Worm (Caenorhabditis elegans) whole organism, L3 larva: ENCODE results near the gene lgc-8.

Experiments
- R02D3.7 ChIP-seq: fragments of 150-350 bp; optimal IDR thresholded peaks from 2 replicates; lab custom pipeline; 2014; ENCODE audit warnings: missing biosample characterization, missing genetic modification characterization
- aly-2 ChIP-seq: fragments of 150-350 bp; optimal IDR thresholded peaks from 2 replicates; lab custom pipeline; 2014; ENCODE audit warnings: missing biosample characterization, missing genetic modification characterization
- ceh-28 ChIP-seq: fragments of 150-350 bp; optimal IDR thresholded peaks from 2 replicates; lab custom pipeline; 2014; ENCODE audit warnings: missing biosample characterization, missing genetic modification reagents, missing genetic modification characterization
- elt-3 ChIP-seq, 3 experiments: fragments of 150-350 bp in 1 of 3; sonication (generic microtip) in 2 of 3; optimal IDR thresholded peaks; 2 replicates in 2 of 3; 4 replicates in 1 of 3; lab custom pipeline; 2014 to 2017; ENCODE audit warnings: missing biosample characterization in 3 of 3, missing genetic modification characterization in 3 of 3
- fkh-10 ChIP-seq: sonication (generic microtip); optimal IDR thresholded peaks from 2 replicates; lab custom pipeline; 2017; ENCODE audit warnings: missing biosample characterization, missing genetic modification reagents, missing genetic modification characterization
- fkh-2 ChIP-seq: fragments of 150-350 bp; optimal IDR thresholded peaks from 2 replicates; lab custom pipeline; 2014; ENCODE audit warnings: missing biosample characterization, missing genetic modification reagents, missing genetic modification characterization
- fos-1 ChIP-seq: fragments of 150-350 bp; optimal IDR thresholded peaks from 2 replicates; lab custom pipeline; 2014; ENCODE audit warnings: missing biosample characterization, missing genetic modification characterization
- jun-1 ChIP-seq: fragments of 150-350 bp; optimal IDR thresholded peaks from 2 replicates; lab custom pipeline; 2014; ENCODE audit warnings: missing biosample characterization, missing genetic modification reagents, missing genetic modification characterization
- lin-15B ChIP-seq: fragments of 150-350 bp; optimal IDR thresholded peaks from 2 replicates; lab custom pipeline; 2014; ENCODE audit warnings: missing biosample characterization, missing genetic modification characterization
- nhr-76 ChIP-seq: fragments of 150-350 bp; sonication (generic microtip); optimal IDR thresholded peaks from 5 replicates; lab custom pipeline; 2014; ENCODE audit warnings: missing biosample characterization, missing genetic modification characterization
- skn-1 ChIP-seq: fragments of 150-350 bp; optimal IDR thresholded peaks from 2 replicates; lab custom pipeline; 2014; ENCODE audit warnings: missing biosample characterization, missing genetic modification characterization
- unc-39 ChIP-seq: sonication (generic microtip); optimal IDR thresholded peaks from 4 replicates; lab custom pipeline; 2017; ENCODE audit warnings: missing biosample characterization, missing genetic modification characterization
- unc-62 ChIP-seq: fragments of 150-350 bp; sonication (generic microtip); optimal IDR thresholded peaks from 4 replicates; lab custom pipeline; 2014; ENCODE audit warnings: missing biosample characterization, missing genetic modification reagents, missing genetic modification characterization
- ztf-11 ChIP-seq: fragments of 150-350 bp; optimal IDR thresholded peaks from 2 replicates; lab custom pipeline; 2014; ENCODE audit warnings: missing biosample characterization, missing genetic modification characterization

DNA sequence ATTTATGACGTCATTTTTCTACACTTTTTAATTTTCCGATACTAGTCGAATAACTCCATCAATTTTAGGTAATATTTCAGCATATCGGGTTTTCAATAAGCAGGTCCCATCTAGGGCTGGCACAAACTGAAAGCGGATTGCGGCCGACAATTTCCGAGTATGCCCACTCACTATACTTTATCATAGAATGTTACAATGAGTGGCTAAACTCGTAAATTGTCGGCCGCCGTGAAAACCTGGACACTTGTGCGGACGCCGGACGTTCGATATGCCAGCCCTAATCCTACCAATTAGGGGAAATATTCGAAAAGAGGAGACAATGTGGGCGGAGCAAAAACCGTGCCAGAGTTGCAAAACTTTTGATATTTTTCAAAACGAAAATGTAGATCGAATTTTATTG, 44.1 kb downstream of the lgc-8 start:
- no peak for TF ChIP-seq unc-39
- no peak for TF ChIP-seq nhr-76 (tag; lab: Kevin White, UChicago)
- TF ChIP-seq unc-62 = no peak
- TF ChIP-seq fkh-10 = no peak
- no peak for TF ChIP-seq jun-1 (tag; lab: Kevin White, UChicago)
- TF ChIP-seq skn-1 = no peak
- TF ChIP-seq fkh-2 = no peak
- no peak for TF ChIP-seq ztf-11 (tag; lab: Kevin White, UChicago)
- TF ChIP-seq lin-15B (tag; lab: Kevin White, UChicago) = no peak
- no peak for TF ChIP-seq aly-2 (tag; lab: Kevin White, UChicago)
- no peak for TF ChIP-seq ceh-28 (tag; lab: Kevin White, UChicago)
- TF ChIP-seq R02D3.7 (tag; lab: Kevin White, UChicago) = no peak
- no peak for TF ChIP-seq elt-3 (tag; optimal IDR thresholded peaks at IDR 0.05; lab: Kevin White, UChicago)
- TF ChIP-seq fos-1 (tag; lab: Kevin White, UChicago) = no peak
